Worm (Caenorhabditis elegans) whole organism, L4 larva: ENCODE data around the gene dpf-2.

ENCODE experiments used
- R02D3.7 ChIP-seq: fragments of 150-350 bp; sonication (generic microtip); optimal IDR thresholded peaks from 3 replicates; lab custom pipeline; 2014; ENCODE audit warnings: missing biosample characterization, missing genetic modification characterization
- T20F7.1 ChIP-seq: fragments of 200-800 bp; sonication (Bioruptor generic); optimal IDR thresholded peaks from 2 replicates; lab custom pipeline; 2018; ENCODE audit warnings: mild to moderate bottlenecking, missing genetic modification characterization, missing compliant biosample characterization
- attf-4 ChIP-seq: sonication (generic microtip); optimal IDR thresholded peaks from 3 replicates; lab custom pipeline; 2017; ENCODE audit warnings: missing biosample characterization, missing genetic modification characterization
- ces-1 ChIP-seq: fragments of 150-350 bp; sonication (generic microtip); optimal IDR thresholded peaks from 4 replicates; lab custom pipeline; 2014; ENCODE audit warnings: missing biosample characterization, missing genetic modification reagents, missing genetic modification characterization
- lin-13 ChIP-seq: fragments of 150-350 bp; optimal IDR thresholded peaks from 2 replicates; lab custom pipeline; 2014; ENCODE audit warnings: missing biosample characterization, missing genetic modification reagents, missing genetic modification characterization
- lin-15B ChIP-seq: fragments of 150-350 bp; sonication (generic microtip); optimal IDR thresholded peaks from 3 replicates; lab custom pipeline; 2014; ENCODE audit warnings: missing biosample characterization, missing genetic modification characterization
- nhr-77 ChIP-seq: fragments of 150-350 bp; optimal IDR thresholded peaks from 2 replicates; lab custom pipeline; 2014; ENCODE audit warnings: missing biosample characterization, missing genetic modification characterization
- zag-1 ChIP-seq: fragments of 150-350 bp; optimal IDR thresholded peaks from 2 replicates; lab custom pipeline; 2014; ENCODE audit warnings: missing biosample characterization, missing genetic modification characterization
- ztf-11 ChIP-seq: fragments of 150-350 bp; optimal IDR thresholded peaks from 2 replicates; lab custom pipeline; 2014; ENCODE audit warnings: missing biosample characterization, missing genetic modification characterization

- TF ChIP-seq T20F7.1 (GFP tag; lab: Kevin White, UChicago), result no peak
- no peak for TF ChIP-seq lin-15B
- TF ChIP-seq R02D3.7 (tag; lab: Kevin White, UChicago), result no peak
- TF ChIP-seq ztf-11 (tag; lab: Kevin White, UChicago), result no peak
- no peak for TF ChIP-seq nhr-77
- no peak for TF ChIP-seq lin-13 (GFP tag; lab: Kevin White, UChicago)
- TF ChIP-seq ces-1 (GFP tag; lab: Kevin White, UChicago), result no peak
- no peak for TF ChIP-seq attf-4 (tag; lab: Kevin White, UChicago)
- TF ChIP-seq zag-1 (tag; lab: Kevin White, UChicago), result no peak
These were observed 34.1 kb downstream of the dpf-2 start, which contains the start of gene C27C12.3 for ce11 chrX:14865744-14866143.
